Fruit fly (Drosophila melanogaster) S2 (cell line): ENCODE measurements around the gene CG16734.

Source experiments
- CG8478 ChIP-seq: fragments of >200 bp; optimal IDR thresholded peaks from 2 replicates; lab custom pipeline; 2018
- CTCF ChIP-seq, 2 experiments: fragments of >200 bp; optimal IDR thresholded peaks; 2 replicates each; lab custom pipeline; 2018

CG16734 gene

DNA sequence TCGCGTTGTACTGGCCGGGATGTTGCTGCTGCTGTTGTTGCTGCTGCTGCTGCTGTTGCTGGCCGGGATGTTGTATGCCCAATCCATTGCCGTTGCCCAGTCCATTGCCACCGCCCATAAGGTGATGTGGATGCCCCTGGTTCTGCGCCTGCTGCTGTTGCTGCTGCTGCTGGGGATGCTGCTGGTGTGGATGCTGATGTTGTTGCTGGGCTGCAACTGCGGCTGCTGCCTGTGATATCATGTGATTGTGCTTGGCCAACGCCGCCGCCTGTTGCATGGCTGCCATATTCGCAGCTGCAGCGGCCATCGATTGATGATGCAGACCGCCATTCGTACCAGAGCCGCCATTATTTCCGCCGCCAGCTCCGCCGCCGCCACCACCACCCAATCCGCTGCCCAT is 22.5 kb upstream of the CG16734 start:
- TF ChIP-seq CG8478 (no peak), CTCF (optimal IDR thresholded peaks at IDR 0.05; lab: Kevin White, UChicago) (no peak)

DNA sequence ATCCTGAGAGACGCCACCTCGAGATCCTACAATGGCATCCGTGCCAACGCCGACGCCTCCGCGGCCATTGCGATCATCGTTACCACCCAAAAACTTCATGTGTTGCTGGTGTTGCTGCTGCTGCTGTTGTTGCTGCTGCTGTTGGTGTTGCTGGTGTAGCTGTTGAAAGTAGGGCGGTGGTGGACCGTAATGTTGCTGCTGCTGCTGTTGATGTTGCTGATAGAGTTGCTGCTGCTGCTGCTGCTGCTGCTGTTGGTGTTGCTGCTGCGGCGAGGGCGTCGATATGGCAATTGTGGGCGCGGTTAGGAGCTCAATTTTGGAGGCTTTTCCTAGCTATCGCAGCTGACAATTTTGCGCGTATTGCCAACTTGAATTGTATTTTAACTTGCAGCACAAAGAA is 21.1 kb upstream of the CG16734 start:
- TF ChIP-seq CG8478, result no peak
- TF ChIP-seq CTCF (optimal IDR thresholded peaks at IDR 0.05; lab: Kevin White, UChicago), result no peak

DNA sequence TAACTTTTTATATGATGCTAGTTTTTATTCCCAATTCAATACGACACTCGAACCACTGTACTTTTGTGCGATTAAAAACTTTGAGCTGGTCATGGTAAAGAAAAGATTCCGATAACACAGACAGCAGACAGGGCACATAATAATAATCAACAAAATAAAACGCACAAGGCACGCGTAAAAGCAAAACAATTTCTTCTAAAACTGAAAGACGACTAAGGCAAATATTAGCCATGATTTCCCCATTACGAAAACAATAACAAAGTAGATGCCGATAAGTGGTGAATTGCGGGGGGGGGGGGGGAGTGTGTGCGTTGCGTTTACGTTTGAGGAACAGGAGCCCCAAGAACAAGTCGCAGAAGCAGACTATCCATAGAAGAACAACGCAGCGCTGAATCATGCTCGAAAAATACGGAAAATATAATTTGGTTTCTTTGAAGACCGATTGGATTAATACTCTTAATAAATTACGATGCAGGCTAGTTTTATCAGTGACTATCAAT is 20.0 kb upstream of the CG16734 start:
- TF ChIP-seq CG8478 (no peak), CTCF (optimal IDR thresholded peaks at IDR 0.05; lab: Kevin White, UChicago) (no peak)

DNA sequence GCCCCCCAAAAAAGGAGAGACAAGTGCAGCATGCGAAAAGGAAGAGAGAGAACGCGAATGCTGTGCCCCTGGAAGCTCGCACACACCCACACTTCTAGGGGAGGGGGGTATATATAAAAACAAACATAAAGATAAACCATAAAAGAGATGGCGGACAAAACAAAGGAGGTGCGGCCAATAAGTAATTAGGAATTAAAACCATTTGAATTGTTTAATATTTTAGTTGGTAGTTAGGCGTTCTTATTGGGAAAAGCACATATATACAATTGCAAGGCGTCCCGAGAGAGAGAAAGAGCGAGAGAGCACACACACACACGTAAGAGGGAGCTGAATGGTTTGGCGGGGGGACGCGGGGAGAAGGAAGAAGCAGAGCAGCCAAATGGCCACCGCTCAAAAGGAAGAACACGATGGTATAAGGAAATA is 18.8 kb upstream of the CG16734 start:
- TF ChIP-seq CTCF (optimal IDR thresholded peaks at IDR 0.05; lab: Kevin White, UChicago) (no peak), CG8478 (no peak)

DNA sequence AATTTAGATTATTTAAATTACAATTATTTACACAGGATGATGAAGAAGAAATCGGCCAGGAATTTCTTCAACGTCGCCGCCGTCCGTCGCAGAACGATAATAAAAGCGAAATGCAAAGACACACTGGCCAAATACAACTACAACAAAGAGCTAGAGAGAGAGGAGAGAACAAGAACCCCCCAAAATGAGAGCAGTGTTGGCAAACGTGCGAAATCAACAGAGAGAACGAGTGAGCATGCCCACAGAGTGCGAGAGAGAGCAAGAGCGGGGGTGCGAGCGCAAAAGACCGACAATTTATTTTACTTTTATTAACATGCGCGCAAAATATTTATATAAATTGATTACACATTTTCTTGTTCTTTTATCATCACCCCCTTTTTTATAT is 18.0 kb upstream of the CG16734 start:
- TF ChIP-seq CG8478 (no peak), CTCF (optimal IDR thresholded peaks at IDR 0.05; lab: Kevin White, UChicago) (no peak)

DNA sequence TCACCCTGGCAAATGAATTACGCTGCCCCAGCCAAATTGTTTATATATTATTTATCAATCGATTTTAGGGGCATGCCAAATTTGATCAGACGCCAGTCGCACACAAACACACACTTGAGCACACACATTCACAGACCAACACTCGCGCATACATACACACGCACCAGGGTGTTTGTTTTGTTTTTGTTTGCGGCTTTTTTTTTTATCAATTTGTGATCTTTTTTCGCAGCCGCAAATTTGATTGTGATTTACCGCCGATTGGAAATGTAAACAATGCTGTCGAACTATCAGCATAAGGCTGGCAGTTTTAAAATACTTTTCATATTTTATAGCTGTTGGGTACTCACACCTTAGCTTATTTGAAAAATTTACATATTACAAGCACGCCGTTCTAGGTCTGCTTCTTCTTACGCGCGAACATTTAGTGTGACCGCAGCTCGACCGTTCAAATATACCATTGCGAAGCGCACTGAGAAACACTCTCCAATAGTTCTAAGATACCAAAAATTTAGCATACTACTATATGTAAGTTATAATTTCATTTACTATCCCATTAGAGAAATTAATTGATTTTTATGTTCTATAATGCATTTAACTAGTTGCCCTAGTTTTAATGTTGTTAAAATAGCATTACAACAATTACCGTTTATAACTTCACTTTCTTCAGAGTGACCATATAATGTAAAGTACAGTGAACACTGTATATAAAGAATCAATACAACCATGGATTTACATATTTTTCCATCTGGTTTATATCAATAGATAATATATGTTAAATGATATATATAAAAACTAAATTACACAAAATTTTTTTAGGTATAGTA is 17.4 kb upstream of the CG16734 start, which contains the start of gene pum:
Gene pum (minus strand): TSS at position 415 of the 824 bp plus-strand sequence.
- no peak for TF ChIP-seq CG8478
- TF ChIP-seq CTCF (optimal IDR thresholded peaks at IDR 0.05; lab: Kevin White, UChicago), result no peak

DNA sequence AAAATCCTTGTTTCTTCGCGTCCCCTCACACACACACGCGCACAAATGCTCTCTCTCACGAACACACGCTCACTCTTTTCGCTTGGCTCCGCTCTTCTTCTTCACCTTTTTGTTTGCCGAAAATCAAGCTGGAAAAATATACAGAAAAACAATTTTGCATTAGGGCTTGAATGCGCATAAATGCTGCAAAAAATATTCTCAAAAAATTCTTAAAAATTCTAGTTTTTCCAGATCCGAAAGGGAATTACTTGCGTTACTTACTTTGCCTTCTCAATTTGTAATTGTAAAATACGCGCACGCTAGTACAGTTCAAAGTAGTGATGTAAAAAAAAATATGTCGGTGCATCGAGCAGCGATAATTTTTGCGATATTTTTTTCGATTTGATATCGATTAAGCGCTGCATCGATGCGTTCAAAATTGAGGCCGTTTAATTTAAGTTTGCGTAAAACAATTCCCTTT is 14.9 kb upstream of the CG16734 start:
- TF ChIP-seq CG8478 (no peak), CTCF (optimal IDR thresholded peaks at IDR 0.05; lab: Kevin White, UChicago) (peak in 1 of 2 experiments; percentile 39)

DNA sequence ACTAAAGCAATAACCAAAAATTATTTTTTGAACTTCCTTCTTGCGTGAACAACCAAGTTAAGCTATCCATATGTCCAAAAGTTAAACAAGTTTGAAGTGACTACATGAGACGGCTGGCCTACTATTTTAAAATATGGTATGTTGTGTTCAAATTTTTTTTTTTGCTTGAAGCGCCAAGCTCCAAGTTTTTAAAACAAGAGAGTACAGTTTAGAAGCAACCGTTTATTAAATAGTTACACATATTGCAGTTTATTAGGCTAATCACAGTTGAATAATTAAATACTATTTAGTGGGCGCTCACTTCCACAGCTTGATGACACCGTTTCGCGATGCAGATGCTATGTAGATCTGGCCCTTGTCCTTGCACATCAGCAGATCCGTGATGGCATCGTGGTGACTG is 14.3 kb upstream of the CG16734 start, which contains the start of gene D1:
Gene D1 (minus strand): TSS at position 101 of the 400 bp plus-strand sequence.
- TF ChIP-seq CTCF (optimal IDR thresholded peaks at IDR 0.05; lab: Kevin White, UChicago) (no peak), CG8478 (no peak)

DNA sequence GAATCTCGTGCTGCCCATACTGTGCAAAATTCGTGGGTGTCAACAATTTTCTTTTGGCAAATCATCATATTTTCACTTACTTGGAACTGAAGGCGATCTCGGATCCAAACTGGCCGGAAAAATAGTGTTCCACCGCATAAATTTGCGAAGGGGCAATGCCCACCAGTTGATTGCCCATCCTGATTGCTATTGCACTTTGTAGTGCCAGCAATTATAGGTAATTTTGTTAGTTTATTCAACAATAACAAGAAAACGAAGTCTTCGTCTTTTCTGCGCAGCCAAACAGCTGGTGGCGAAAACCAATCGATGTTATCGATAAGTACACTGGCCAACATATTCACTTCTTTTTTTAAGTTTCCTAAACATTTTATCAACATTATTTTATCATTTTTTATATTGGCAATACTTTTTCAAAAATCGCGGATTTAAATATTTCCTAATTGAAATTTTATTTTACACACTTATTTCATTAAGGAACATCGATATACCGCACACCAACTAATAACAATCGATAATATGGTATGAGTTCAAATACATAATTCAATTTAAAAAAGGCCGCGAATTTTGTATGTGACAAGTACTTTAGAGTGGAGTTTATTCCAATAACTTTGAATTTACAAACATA is 9.2 kb upstream of the CG16734 start, which contains the start of gene Vps15:
Gene Vps15 (minus strand): TSS at position 294 of the 625 bp plus-strand sequence.
- TF ChIP-seq CG8478 (no peak), CTCF (optimal IDR thresholded peaks at IDR 0.05; lab: Kevin White, UChicago) (no peak)

DNA sequence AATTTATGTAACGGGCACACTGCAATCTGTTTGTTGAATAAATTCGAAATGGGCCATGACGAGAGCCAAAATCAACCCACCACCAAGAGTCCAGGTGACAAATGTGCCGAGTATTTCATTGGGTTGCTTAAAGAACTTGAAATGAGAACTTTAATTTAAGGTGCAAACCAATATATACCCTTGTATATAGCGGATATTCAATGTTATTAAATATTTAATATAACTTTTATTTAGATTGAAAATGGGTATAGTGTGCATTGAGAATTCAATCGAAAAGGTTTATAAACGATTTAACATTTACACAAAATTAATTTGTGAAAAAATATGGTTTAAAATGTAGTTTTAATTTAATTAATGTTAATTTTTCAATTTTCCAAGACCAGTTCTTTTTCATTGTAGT is 8.5 kb upstream of the CG16734 start, which contains the start of gene CG8420:
Gene CG8420 (plus strand): TSS at position 284 of the 400 bp plus-strand sequence.
- TF ChIP-seq CTCF (optimal IDR thresholded peaks at IDR 0.05; lab: Kevin White, UChicago) (no peak), CG8478 (no peak)

DNA sequence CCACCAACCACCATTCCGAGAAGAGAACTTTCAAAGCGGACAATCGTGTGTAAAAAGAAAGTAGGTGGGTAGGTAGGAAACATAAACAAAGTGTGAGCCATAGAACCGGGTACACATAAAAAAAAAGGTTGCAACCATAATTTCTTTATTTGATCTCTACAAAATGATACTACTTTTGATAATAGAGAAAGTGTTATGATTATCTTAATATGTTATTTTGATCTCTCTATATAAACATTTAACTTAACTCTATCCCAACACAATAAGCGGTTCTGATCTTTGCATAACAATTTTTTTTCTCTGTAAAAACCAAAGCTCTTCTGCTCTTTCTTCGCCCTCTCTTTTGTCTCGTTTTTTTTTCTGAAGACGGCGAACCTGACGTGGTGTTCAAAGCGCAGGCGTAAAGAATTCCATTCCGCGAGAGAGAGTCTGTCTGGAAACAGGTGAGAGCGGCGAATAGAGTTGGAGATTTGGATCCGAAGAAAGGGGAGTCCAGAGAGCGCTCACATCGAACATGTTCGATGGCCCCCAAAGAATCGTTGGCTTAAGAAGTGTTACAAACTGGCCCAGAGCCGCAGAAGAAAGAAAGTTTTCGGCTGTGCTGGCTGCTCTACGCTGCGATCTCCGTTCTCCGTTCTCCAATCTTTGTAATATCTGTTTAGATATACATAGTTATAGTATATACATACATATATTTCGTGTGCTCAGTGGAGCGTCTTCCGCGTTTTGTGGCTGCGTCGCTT is 7.8 kb upstream of the CG16734 start:
- TF ChIP-seq CG8478 (no peak), CTCF (optimal IDR thresholded peaks at IDR 0.05; lab: Kevin White, UChicago) (no peak)

DNA sequence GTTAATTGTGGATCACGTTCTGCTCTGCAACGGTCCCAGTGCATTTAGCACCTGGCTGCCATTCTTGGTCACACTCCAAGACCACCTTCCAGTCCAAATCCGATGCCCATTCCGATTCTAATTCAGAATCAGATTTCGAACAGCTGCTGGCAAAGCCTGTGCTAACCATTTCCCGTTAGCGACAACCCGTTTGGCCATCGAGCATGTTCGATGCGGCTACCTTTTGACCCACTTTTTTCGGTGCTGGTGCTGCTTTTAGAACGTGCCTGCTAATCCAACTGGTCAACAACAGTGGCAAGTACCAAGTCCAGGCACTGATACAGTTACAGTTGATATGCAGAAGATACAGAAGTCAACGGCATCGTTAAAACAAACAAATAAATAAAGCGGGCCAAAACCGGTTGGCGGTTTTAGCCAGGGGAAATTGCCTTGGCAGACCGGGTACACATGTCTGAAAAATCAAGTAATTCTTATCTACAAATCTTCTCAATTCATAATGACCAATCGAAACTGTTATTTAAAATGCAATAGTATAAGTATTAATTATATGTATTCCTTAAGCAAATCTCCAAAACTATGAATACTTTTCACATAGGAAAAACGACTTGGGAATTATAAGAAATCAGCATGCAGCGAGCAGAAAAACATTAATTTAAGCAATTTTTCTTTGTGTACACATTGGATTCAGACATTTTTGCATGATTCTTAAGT is 5.7 kb upstream of the CG16734 start:
- TF ChIP-seq CTCF (optimal IDR thresholded peaks at IDR 0.05; lab: Kevin White, UChicago) (no peak), CG8478 (no peak)

DNA sequence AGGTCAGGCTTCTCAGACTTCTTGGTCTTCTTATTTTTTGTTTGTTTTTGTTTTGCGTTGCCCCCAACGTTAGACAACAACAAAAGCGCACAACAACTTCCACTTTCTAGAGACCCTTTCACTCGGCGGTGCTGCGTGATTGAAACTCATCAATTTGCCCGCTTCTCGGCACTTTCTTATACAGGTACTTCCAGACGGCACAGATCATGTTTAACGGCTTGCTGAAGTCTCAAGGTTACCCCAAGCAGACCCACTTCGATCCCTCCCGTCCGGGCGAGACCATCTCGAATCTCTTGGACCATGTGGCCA is 5.2 kb upstream of the CG16734 start:
- TF ChIP-seq CTCF (optimal IDR thresholded peaks at IDR 0.05; lab: Kevin White, UChicago), result no peak
- no peak for TF ChIP-seq CG8478

DNA sequence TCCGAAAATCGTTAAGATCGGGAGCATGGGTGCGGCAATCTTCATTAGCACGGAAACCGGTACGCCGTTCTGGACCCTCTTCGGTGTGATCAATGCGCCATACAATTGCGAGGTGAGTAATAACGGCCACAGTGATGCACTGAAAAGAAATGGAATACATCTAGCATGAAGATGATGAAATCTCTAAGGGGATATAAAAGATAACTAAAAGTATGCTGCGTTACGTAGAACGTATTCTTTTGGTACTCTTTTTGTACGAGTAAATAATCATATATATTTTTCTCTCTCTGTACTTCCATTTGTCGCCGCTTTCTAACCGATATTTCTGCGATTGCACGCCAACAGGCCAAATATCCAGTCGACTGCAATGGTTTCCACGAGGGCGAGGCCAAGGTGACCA is 4.0 kb upstream of the CG16734 start:
- TF ChIP-seq CTCF (optimal IDR thresholded peaks at IDR 0.05; lab: Kevin White, UChicago), result no peak
- TF ChIP-seq CG8478, result no peak

DNA sequence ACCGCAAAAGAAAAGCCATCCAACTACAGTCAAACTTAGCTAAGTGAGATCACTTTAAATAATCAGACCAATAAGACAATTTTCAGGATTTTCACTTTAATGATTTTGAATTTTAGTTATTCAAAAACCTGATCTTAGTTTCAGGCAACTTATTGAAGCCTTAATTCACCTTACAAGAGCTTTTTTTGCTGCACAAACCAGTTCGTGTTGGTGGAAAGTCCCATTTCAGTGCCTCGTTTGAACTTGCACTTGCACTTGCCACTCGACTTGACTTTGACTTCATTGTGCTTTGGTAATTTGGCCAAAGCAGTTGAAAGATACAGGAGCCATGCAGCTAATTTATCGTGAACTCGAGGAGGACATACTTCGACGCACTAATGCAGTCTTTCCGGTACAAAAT is 3.3 kb upstream of the CG16734 start, which contains the start of gene St2:
Gene St2 (plus strand): TSS at position 301 of the 400 bp plus-strand sequence.
- TF ChIP-seq CTCF (optimal IDR thresholded peaks at IDR 0.05; lab: Kevin White, UChicago), result no peak
- TF ChIP-seq CG8478, result no peak
